Worm (Caenorhabditis elegans) whole organism, L3 larva: ENCODE data around the gene ZC84.6.

Experiments used
- fos-1 ChIP-seq: fragments of 150-350 bp; optimal IDR thresholded peaks from 2 replicates; lab custom pipeline; 2014; ENCODE audit warnings: missing biosample characterization, missing genetic modification characterization
- jun-1 ChIP-seq: fragments of 150-350 bp; optimal IDR thresholded peaks from 2 replicates; lab custom pipeline; 2014; ENCODE audit warnings: missing biosample characterization, missing genetic modification reagents, missing genetic modification characterization
- nhr-25 ChIP-seq: sonication (generic microtip); optimal IDR thresholded peaks from 2 replicates; lab custom pipeline; 2017; ENCODE audit warnings: missing biosample characterization, missing genetic modification characterization
- nhr-76 ChIP-seq: fragments of 150-350 bp; sonication (generic microtip); optimal IDR thresholded peaks from 5 replicates; lab custom pipeline; 2014; ENCODE audit warnings: missing biosample characterization, missing genetic modification characterization
- pha-4 ChIP-seq: fragments of 150-350 bp; optimal IDR thresholded peaks from 2 replicates; lab custom pipeline; 2014; ENCODE audit warnings: missing biosample characterization, missing genetic modification reagents, missing genetic modification characterization
- pqm-1 ChIP-seq: fragments of 150-350 bp; optimal IDR thresholded peaks from 2 replicates; lab custom pipeline; 2017; ENCODE audit warnings: missing biosample characterization, missing genetic modification characterization, inconsistent platforms
- snpc-4 ChIP-seq: fragments of 150-350 bp; optimal IDR thresholded peaks from 2 replicates; lab custom pipeline; 2014; ENCODE audit warnings: missing biosample characterization, missing genetic modification characterization
- tbx-2 ChIP-seq: sonication (generic microtip); optimal IDR thresholded peaks from 2 replicates; lab custom pipeline; 2016; ENCODE audit warnings: mild to moderate bottlenecking, missing genetic modification characterization, missing compliant biosample characterization
- unc-39 ChIP-seq: sonication (generic microtip); optimal IDR thresholded peaks from 4 replicates; lab custom pipeline; 2017; ENCODE audit warnings: missing biosample characterization, missing genetic modification characterization
- unc-62 ChIP-seq: fragments of 150-350 bp; sonication (generic microtip); optimal IDR thresholded peaks from 4 replicates; lab custom pipeline; 2014; ENCODE audit warnings: missing biosample characterization, missing genetic modification reagents, missing genetic modification characterization

DNA sequence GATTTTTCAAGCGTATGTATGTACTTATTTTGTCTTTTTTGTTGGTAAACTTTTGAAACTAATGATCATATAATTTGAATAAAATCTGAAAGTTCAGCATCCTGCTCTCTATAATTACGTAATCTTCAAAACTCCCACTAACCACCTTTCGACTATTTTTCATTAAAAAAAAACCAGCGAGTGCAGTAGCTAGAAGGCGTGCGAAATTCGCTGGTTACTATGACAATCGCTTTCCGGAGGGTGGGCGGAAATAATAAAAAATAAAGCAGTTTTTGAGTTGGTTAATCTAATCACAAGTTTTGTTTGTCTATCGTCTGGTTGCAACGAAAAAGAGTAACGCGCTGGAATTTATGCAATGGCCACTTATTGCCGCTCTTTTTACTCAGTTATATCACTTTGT, 44.7 kb downstream of the ZC84.6 start, which contains the start of gene irld-34:
- TF ChIP-seq snpc-4 (no peak), nhr-76 (tag; lab: Kevin White, UChicago) (no peak), unc-39 (tag; lab: Kevin White, UChicago) (no peak), pqm-1 (tag; lab: Kevin White, UChicago) (no peak), nhr-25 (tag; lab: Kevin White, UChicago) (no peak), fos-1 (tag; lab: Kevin White, UChicago) (no peak), unc-62 (no peak), jun-1 (no peak), pha-4 (tag; lab: Kevin White, UChicago) (no peak), tbx-2 (tag; lab: Kevin White, UChicago) (no peak)
